Fruit fly (Drosophila melanogaster) whole organism, prepupa: Measurements from ENCODE around the gene CG13857.

Source experiments
- CG15336 ChIP-seq: fragments of 200-800 bp; sonication (Bioruptor generic); IDR thresholded peaks from 2 replicates; pipeline ENCODE4 v1.3.6; 2022; ENCODE audit warnings: missing biosample characterization, missing genetic modification characterization
- CG9139 ChIP-seq: fragments of 200-800 bp; sonication (Bioruptor generic); optimal IDR thresholded peaks from 3 replicates; lab custom pipeline; 2017; ENCODE audit warnings: missing biosample characterization, mild to moderate bottlenecking, missing genetic modification characterization
- Eip93F ChIP-seq: fragments of 200-800 bp; sonication (Bioruptor generic); optimal IDR thresholded peaks from 2 replicates; lab custom pipeline; 2016; ENCODE audit warnings: missing biosample characterization, mild to moderate bottlenecking, missing genetic modification characterization
- Ets96B ChIP-seq: fragments of 200-800 bp; optimal IDR thresholded peaks from 2 replicates; lab custom pipeline; 2019; ENCODE audit warnings: missing biosample characterization, mild to moderate bottlenecking, missing genetic modification characterization, moderate library complexity
- Sox14 ChIP-seq: fragments of 200-800 bp; sonication (Bioruptor generic); optimal IDR thresholded peaks from 3 replicates; lab custom pipeline; 2016; ENCODE audit warnings: missing biosample characterization, missing genetic modification characterization
- cyc ChIP-seq: fragments of 200-800 bp; sonication (Bioruptor generic); optimal IDR thresholded peaks from 3 replicates; lab custom pipeline; 2016; ENCODE audit warnings: missing biosample characterization, missing genetic modification characterization

DNA sequence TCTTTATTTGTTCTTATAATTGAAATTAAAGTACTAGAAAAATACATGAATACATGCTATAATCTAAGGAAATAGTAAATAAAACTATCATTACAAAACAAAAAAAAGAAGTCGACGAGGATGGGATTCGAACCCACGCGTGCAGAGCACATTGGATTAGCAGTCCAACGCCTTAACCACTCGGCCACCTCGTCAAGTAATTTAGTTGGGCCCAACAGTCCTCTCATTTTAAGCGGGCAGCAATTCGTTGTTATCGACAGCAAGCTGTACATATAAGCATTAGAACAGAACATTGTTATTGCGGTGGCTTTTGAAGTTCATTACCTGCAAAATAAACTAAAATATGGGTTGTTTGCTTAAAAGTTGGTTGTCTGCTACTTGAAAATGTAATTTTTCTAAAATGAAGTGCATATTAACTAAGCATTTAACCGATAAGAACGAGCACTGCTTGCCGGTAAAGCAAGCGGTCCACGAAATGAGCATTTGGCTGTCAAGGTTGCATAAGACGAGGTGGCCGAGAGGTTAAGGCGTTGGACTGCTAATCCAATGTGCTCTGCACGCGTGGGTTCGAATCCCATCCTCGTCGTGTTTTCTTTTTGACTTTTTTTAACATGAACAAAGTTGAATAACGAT is 3.3 kb upstream of the CG13857 start:
- TF ChIP-seq CG9139 (no peak), Sox14 (no peak), cyc (no peak), CG15336 (GFP tag; lab: Robert Waterston, UW) (no peak), Ets96B (tag; lab: Kevin White, UChicago) (no peak), Eip93F (no peak)
